Fruit fly (Drosophila melanogaster): Measurements from ENCODE around the gene CG7910.
A peak's percentile ranks its signal among the peaks of the same experiment; 100 is the strongest.
"Not testable (repeated sequence)": the region's sequence is repeated elsewhere in the genome, so short reads cannot be mapped to it uniquely, and the experiment has no call there.

Gene CG7910

DNA sequence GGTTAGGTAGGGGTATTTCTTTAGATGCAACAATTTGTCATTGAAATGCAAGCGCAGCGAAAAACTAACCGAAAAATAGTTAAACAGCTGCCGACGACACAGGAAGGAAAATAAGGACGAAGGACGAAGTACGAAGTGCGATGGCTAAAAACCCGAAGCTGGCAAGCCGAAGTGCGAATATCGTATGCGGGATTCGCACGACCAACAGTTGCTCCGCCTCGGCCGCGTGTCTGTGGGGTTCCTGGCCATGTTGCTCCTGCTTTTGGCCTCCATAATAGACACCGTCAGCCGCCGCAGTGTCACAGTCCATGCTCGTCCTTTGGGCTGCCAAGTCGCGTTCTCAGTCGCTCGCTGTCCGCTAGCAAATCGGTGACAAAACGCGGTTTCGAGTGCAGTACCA, 28.1 kb upstream of the CG7910 start, which contains the start of gene mAChR-B:
Gene mAChR-B, plus strand, starts transcription at position 301 of the 400 bp plus-strand sequence.
- TF ChIP-seq CG13204 (GFP tag; optimal IDR thresholded peaks at IDR 0.05) (no peak), Ets98B (GFP tag; IDR thresholded peaks at IDR 0.05) (no peak), D1 (tag; optimal IDR thresholded peaks at IDR 0.05) (no peak), Pif1B (GFP tag; optimal IDR thresholded peaks at IDR 0.05) (no peak), CG34367 (tag; optimal IDR thresholded peaks at IDR 0.05) (no peak), Snoo (tag; optimal IDR thresholded peaks at IDR 0.05) (no peak), CG8301 (tag; optimal IDR thresholded peaks at IDR 0.05) (no peak), CG12605 (GFP tag; IDR thresholded peaks at IDR 0.05) (no peak), CG4496 (GFP tag; IDR thresholded peaks at IDR 0.05) (no peak)

DNA sequence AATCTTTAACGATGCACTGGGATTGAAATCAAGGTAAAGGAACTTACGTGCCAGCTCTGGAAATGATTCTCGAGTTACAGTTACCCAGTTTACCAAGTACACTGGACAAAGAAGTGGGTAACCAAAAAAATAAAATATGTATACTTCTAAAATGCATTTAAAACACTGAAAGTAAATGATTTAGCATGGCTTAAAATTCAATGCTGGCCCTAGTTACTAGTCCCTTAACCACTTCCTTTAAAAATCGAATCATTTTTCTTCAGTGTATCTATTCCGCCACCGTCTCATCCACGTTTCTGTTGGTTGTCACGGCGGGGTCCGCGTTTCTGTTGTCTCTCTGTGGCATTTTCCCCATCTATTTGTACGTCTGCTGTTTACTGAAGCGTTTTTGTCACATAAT, 14.4 kb upstream of the CG7910 start:
- TF ChIP-seq CG8301 (tag; optimal IDR thresholded peaks at IDR 0.05) (peak; percentile 6), CG12605 (GFP tag; IDR thresholded peaks at IDR 0.05) (no peak), Pif1B (GFP tag; optimal IDR thresholded peaks at IDR 0.05) (no peak), Snoo (tag; optimal IDR thresholded peaks at IDR 0.05) (no peak), CG10348 (GFP tag; IDR thresholded peaks at IDR 0.05) (no peak), CG4496 (GFP tag; IDR thresholded peaks at IDR 0.05) (peak; percentile 47; the same call in 2 of the 3 replicates), CG17806 (tag; optimal IDR thresholded peaks at IDR 0.05) (peak; percentile 13), CG8159 (tag; optimal IDR thresholded peaks at IDR 0.05) (peak; percentile 23), gl (tag; optimal IDR thresholded peaks at IDR 0.05) (no peak), CG15710 (tag; optimal IDR thresholded peaks at IDR 0.05) (peak; percentile 3), fd96Ca (GFP tag; IDR thresholded peaks at IDR 0.05) (0 out of 3 replicates have a peak, but pooled peaks have one; percentile 24), Ets98B (GFP tag; IDR thresholded peaks at IDR 0.05) (no peak), rn (GFP tag; IDR thresholded peaks at IDR 0.05) (no peak), EcR (GFP tag; optimal IDR thresholded peaks at IDR 0.05) (no peak), CG14655 (GFP tag; optimal IDR thresholded peaks at IDR 0.05) (peak; percentile 42), Pif1A (GFP tag; optimal IDR thresholded peaks at IDR 0.05) (peak; percentile 49), D1 (tag; optimal IDR thresholded peaks at IDR 0.05) (no peak), CG13204 (GFP tag; optimal IDR thresholded peaks at IDR 0.05) (no peak), CG32121 (GFP tag; IDR thresholded peaks at IDR 0.05) (no peak), CG9948 (tag; optimal IDR thresholded peaks at IDR 0.05) (peak; percentile 31), CG34367 (tag; optimal IDR thresholded peaks at IDR 0.05) (no peak)

DNA sequence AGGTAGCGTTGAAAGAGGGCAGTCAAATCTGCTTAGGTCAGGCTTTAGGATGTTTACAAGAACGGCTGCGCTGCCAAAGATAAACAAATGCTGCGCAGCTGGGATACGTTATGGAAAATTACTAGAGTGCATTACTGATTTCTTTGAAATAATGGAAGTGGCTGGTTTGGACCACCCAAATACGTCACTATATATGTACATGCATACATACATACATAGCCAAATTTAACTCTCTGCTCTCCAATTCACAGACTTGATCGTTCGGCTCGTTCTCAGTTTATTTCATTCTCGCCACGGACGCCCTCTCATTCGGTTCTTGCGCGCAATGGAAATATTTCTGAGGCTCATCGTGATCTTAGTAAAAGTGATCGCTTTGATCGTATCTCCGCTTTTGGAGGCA, 6.8 kb downstream of the CG7910 start, which contains the start of gene CG7900:
Gene CG7900, plus strand, starts transcription at position 301 of the 400 bp plus-strand sequence.
- not testable (repeated sequence) for TF ChIP-seq CG12605 (GFP tag; IDR thresholded peaks at IDR 0.05); CG8301 (tag; optimal IDR thresholded peaks at IDR 0.05); CG14655 (GFP tag; optimal IDR thresholded peaks at IDR 0.05)

DNA sequence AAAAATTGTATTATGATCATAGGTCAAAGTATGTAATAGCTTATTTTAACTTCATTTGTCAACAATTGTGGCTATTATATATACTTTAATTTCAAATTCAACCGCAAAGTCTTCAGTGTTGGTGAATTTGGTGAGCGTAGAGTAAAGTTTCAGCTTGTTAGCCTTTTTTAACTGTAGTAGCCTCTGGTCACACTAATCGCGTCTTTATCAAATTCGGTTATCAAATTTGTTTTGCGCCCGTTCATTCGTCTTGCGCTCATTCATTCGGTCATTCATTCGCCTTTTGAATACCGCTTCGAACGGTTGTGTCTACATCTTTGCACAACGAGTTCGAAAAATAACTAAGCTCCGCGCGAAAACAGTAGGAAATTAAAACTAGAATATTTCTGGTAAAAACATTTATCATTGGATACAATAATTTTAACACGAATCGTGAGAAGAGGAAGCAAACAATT, 18.1 kb downstream of the CG7910 start, which contains the start of gene puc:
Gene puc, plus strand, starts transcription at position 245 of the 455 bp plus-strand sequence.
- TF ChIP-seq CG4496 (GFP tag; IDR thresholded peaks at IDR 0.05) (no peak), D1 (tag; optimal IDR thresholded peaks at IDR 0.05) (no peak), Pif1A (GFP tag; optimal IDR thresholded peaks at IDR 0.05) (peak; percentile 14), Snoo (tag; optimal IDR thresholded peaks at IDR 0.05) (peak; percentile 35), Ets98B (GFP tag; IDR thresholded peaks at IDR 0.05) (no peak), CG15710 (tag; optimal IDR thresholded peaks at IDR 0.05) (no peak), Pif1B (GFP tag; optimal IDR thresholded peaks at IDR 0.05) (peak; percentile 48), EcR (GFP tag; optimal IDR thresholded peaks at IDR 0.05) (peak; percentile 74), CG8159 (tag; optimal IDR thresholded peaks at IDR 0.05) (no peak), CG32121 (GFP tag; IDR thresholded peaks at IDR 0.05) (no peak), CG9948 (tag; optimal IDR thresholded peaks at IDR 0.05) (no peak), CG34367 (tag; optimal IDR thresholded peaks at IDR 0.05) (no peak), rn (GFP tag; IDR thresholded peaks at IDR 0.05) (no peak), CG10348 (GFP tag; IDR thresholded peaks at IDR 0.05) (no peak), gl (tag; optimal IDR thresholded peaks at IDR 0.05) (no peak), CG8301 (tag; optimal IDR thresholded peaks at IDR 0.05) (no peak), CG12605 (GFP tag; IDR thresholded peaks at IDR 0.05) (no peak), fd96Ca (GFP tag; IDR thresholded peaks at IDR 0.05) (no peak), CG14655 (GFP tag; optimal IDR thresholded peaks at IDR 0.05) (no peak), CG13204 (GFP tag; optimal IDR thresholded peaks at IDR 0.05) (no peak), CG17806 (tag; optimal IDR thresholded peaks at IDR 0.05) (no peak)

DNA sequence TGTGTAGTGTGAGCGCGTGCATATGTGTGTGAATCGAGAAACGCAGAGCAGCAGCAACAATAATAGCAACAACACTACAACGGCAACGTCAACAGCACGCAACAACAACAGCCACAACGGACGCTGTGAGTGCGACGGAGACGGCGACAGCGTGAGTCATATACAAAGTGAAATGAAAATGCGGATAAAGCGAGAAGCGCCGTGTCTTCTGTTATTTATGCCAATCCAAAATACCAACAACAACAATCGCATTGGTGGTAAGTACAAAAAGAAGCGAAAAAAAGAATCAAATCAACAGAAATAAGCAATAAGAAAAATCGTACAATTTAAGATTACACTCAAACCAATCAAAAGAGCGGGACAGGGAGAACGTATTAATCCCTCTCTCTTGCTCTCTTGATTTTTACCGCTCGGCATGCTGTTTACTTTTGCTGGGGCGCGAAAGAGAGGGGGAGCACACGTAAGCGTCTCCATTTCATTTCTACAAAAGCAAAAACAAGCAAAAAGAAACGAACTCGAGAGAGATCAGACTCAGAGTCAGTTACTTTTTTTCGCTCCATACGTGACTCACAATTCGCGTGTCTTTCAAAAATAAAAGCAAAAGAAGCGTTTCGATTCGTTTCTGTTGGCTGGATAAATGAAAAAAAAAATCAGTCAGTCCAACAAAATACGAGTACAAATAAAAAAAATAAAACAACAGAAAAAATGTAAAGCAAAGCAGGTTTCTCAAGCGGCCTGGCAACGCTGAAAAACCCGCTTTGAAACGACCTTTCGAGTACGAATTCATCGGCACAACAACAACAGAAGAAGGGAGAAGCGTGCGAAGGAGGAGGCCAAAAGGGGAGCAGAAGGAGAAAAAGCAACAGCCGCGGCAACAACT, 19.0 kb downstream of the CG7910 start:
- TF ChIP-seq EcR (GFP tag; optimal IDR thresholded peaks at IDR 0.05) (peak; percentile 96), gl (tag; optimal IDR thresholded peaks at IDR 0.05) (peak; percentile 100), Ets98B (GFP tag; IDR thresholded peaks at IDR 0.05) (no peak), D1 (tag; optimal IDR thresholded peaks at IDR 0.05) (peak; percentile 97), Snoo (tag; optimal IDR thresholded peaks at IDR 0.05) (peak; percentile 95), CG4496 (GFP tag; IDR thresholded peaks at IDR 0.05) (no peak), CG8159 (tag; optimal IDR thresholded peaks at IDR 0.05) (peak; percentile 98), Pif1A (GFP tag; optimal IDR thresholded peaks at IDR 0.05) (peak; percentile 98), Pif1B (GFP tag; optimal IDR thresholded peaks at IDR 0.05) (peak; percentile 98), CG12605 (GFP tag; IDR thresholded peaks at IDR 0.05) (no peak), fd96Ca (GFP tag; IDR thresholded peaks at IDR 0.05) (no peak), CG15710 (tag; optimal IDR thresholded peaks at IDR 0.05) (peak; percentile 98), rn (GFP tag; IDR thresholded peaks at IDR 0.05) (no peak), CG17806 (tag; optimal IDR thresholded peaks at IDR 0.05) (peak; percentile 98), CG13204 (GFP tag; optimal IDR thresholded peaks at IDR 0.05) (peak; percentile 100), CG32121 (GFP tag; IDR thresholded peaks at IDR 0.05) (no peak), CG34367 (tag; optimal IDR thresholded peaks at IDR 0.05) (peak; percentile 99), CG8301 (tag; optimal IDR thresholded peaks at IDR 0.05) (peak; percentile 89), CG14655 (GFP tag; optimal IDR thresholded peaks at IDR 0.05) (peak; percentile 91), CG10348 (GFP tag; IDR thresholded peaks at IDR 0.05) (no peak), CG9948 (tag; optimal IDR thresholded peaks at IDR 0.05) (peak; percentile 97)
